Worm (Caenorhabditis elegans) whole organism, L4 larva: ENCODE measurements around the gene ptr-14.
"Not testable (repeated sequence)": the region's sequence is repeated elsewhere in the genome, so short reads cannot be mapped to it uniquely, and the experiment has no call there.

ENCODE experiments used
- D1046.2 ChIP-seq: fragments of 200-800 bp; sonication (Bioruptor generic); IDR thresholded peaks from 2 replicates; pipeline ENCODE4 v1.3.6; 2022; ENCODE audit warnings: missing genetic modification characterization, missing compliant biosample characterization
- F26F4.8 ChIP-seq: fragments of 200-800 bp; sonication (Bioruptor generic); conservative IDR thresholded peaks from 2 replicates; pipeline ENCODE4 v1.3.6; 2022; ENCODE audit warnings: missing genetic modification characterization, missing compliant biosample characterization
- F44E2.7 ChIP-seq: fragments of 200-800 bp; sonication (Bioruptor generic); IDR thresholded peaks from 2 replicates; pipeline ENCODE4 v2.1.2; 2022; ENCODE audit warnings: missing genetic modification characterization, missing compliant biosample characterization
- R02D3.7 ChIP-seq: fragments of 150-350 bp; sonication (generic microtip); optimal IDR thresholded peaks from 3 replicates; lab custom pipeline; 2014; ENCODE audit warnings: missing biosample characterization, missing genetic modification characterization
- T26A8.4 ChIP-seq: fragments of 200-800 bp; sonication (Bioruptor generic); IDR thresholded peaks from 2 replicates; pipeline ENCODE4 v1.3.6; 2022; ENCODE audit warnings: missing genetic modification characterization, missing compliant biosample characterization
- Y105C5A.15 ChIP-seq: fragments of 200-800 bp; sonication (Bioruptor generic); IDR thresholded peaks from 2 replicates; pipeline ENCODE4 v1.3.6; 2022; ENCODE audit warnings: missing genetic modification characterization, missing compliant biosample characterization
- Y48G9A.11 ChIP-seq: fragments of 200-800 bp; sonication (Bioruptor generic); IDR thresholded peaks from 2 replicates; pipeline ENCODE4 v1.3.6; 2022; ENCODE audit warnings: missing genetic modification reagents, missing genetic modification characterization, missing compliant biosample characterization
- ZK337.2 ChIP-seq: fragments of 200-800 bp; sonication (Bioruptor generic); IDR thresholded peaks from 2 replicates; pipeline ENCODE4 v1.3.6; 2022; ENCODE audit warnings: missing genetic modification reagents, missing genetic modification characterization, missing compliant biosample characterization
- arid-1 ChIP-seq: fragments of 200-800 bp; sonication (Bioruptor generic); conservative IDR thresholded peaks from 2 replicates; pipeline ENCODE4 v1.3.6; 2022; ENCODE audit warnings: missing genetic modification reagents, missing genetic modification characterization, missing compliant biosample characterization
- ceh-44 ChIP-seq: fragments of 200-800 bp; sonication (Bioruptor generic); IDR thresholded peaks from 2 replicates; pipeline ENCODE4 v1.3.6; 2022; ENCODE audit warnings: missing genetic modification reagents, missing genetic modification characterization, missing compliant biosample characterization
- cey-2 ChIP-seq: sonication (generic microtip); optimal IDR thresholded peaks from 3 replicates; lab custom pipeline; 2017; ENCODE audit warnings: missing genetic modification characterization, mild to moderate bottlenecking, missing compliant biosample characterization, antibody characterized with exemption, borderline replicate concordance; ENCODE audit not compliant: insufficient read depth
- ctbp-1 ChIP-seq: fragments of 200-800 bp; sonication (Bioruptor generic); IDR thresholded peaks from 2 replicates; pipeline ENCODE4 v1.3.6; 2022; ENCODE audit warnings: missing genetic modification reagents, missing genetic modification characterization, missing compliant biosample characterization
- daf-8 ChIP-seq: fragments of 200-800 bp; sonication (Bioruptor generic); IDR thresholded peaks from 2 replicates; pipeline ENCODE4 v1.3.6; 2022; ENCODE audit warnings: missing genetic modification characterization, missing compliant biosample characterization
- dmd-6 ChIP-seq: fragments of 200-800 bp; sonication (Bioruptor generic); IDR thresholded peaks from 2 replicates; pipeline ENCODE4 v1.3.6; 2022; ENCODE audit warnings: missing genetic modification reagents, missing genetic modification characterization, missing compliant biosample characterization
- dmd-8 ChIP-seq: fragments of 200-800 bp; sonication (Bioruptor generic); IDR thresholded peaks from 2 replicates; pipeline ENCODE4 v1.3.6; 2022; ENCODE audit warnings: missing genetic modification characterization, missing compliant biosample characterization
- hlh-11 ChIP-seq: fragments of 200-800 bp; sonication (Bioruptor generic); optimal IDR thresholded peaks from 2 replicates; lab custom pipeline; 2018; ENCODE audit warnings: mild to moderate bottlenecking, missing genetic modification characterization, missing compliant biosample characterization
- lim-7 ChIP-seq: fragments of 200-800 bp; sonication (Bioruptor generic); IDR thresholded peaks from 2 replicates; pipeline ENCODE4 v1.3.6; 2022; ENCODE audit warnings: missing genetic modification characterization, missing compliant biosample characterization
- lin-1 ChIP-seq: fragments of 200-800 bp; sonication (Bioruptor generic); IDR thresholded peaks from 2 replicates; pipeline ENCODE4 v1.3.6; 2022; ENCODE audit warnings: missing genetic modification reagents, missing genetic modification characterization, missing compliant biosample characterization
- lsy-2 ChIP-seq, 2 experiments: fragments of 150-350 bp in 1 of 2; sonication (generic microtip) in 1 of 2; optimal IDR thresholded peaks; 2 replicates each; lab custom pipeline; 2014 to 2017; ENCODE audit warnings: missing biosample characterization in 2 of 2, missing genetic modification characterization in 2 of 2
- madf-5 ChIP-seq, 2 experiments: fragments of 200-800 bp; sonication (Bioruptor generic); IDR thresholded peaks; 2 replicates each; pipeline ENCODE4 v1.3.6; 2022; ENCODE audit warnings: missing compliant biosample characterization in 2 of 2, missing genetic modification characterization in 2 of 2
- madf-9 ChIP-seq: fragments of 200-800 bp; sonication (Bioruptor generic); conservative IDR thresholded peaks from 2 replicates; pipeline ENCODE4 v1.3.6; 2022; ENCODE audit warnings: missing genetic modification reagents, missing genetic modification characterization, missing compliant biosample characterization
- mdt-29 ChIP-seq: fragments of 200-800 bp; sonication (Bioruptor generic); IDR thresholded peaks from 2 replicates; pipeline ENCODE4 v1.3.6; 2022; ENCODE audit warnings: missing genetic modification reagents, missing genetic modification characterization, missing compliant biosample characterization
- mxl-2 ChIP-seq: fragments of 200-800 bp; sonication (Bioruptor generic); conservative IDR thresholded peaks from 2 replicates; pipeline ENCODE4 v1.3.6; 2022; ENCODE audit warnings: missing genetic modification reagents, missing genetic modification characterization, missing compliant biosample characterization
- nhr-28 ChIP-seq: fragments of 150-350 bp; optimal IDR thresholded peaks from 2 replicates; lab custom pipeline; 2014; ENCODE audit warnings: missing biosample characterization, missing genetic modification characterization
- nhr-41 ChIP-seq: fragments of 200-800 bp; sonication (Bioruptor generic); IDR thresholded peaks from 2 replicates; pipeline ENCODE4 v1.3.6; 2022; ENCODE audit warnings: missing genetic modification reagents, missing genetic modification characterization, missing compliant biosample characterization
- pha-4 ChIP-seq, 2 experiments: fragments of 150-350 bp in 1 of 2; fragments of 200-800 bp in 1 of 2; sonication (Bioruptor generic) in 1 of 2; IDR thresholded peaks in 1 of 2; optimal IDR thresholded peaks in 1 of 2; 2 replicates each; pipeline versions ENCODE4 v1.3.6 to Lab custom; 2014 to 2022; ENCODE audit warnings: missing genetic modification characterization in 2 of 2, missing genetic modification reagents in 2 of 2, missing biosample characterization in 1 of 2, missing compliant biosample characterization in 1 of 2
- php-3 ChIP-seq: fragments of 200-800 bp; sonication (Bioruptor generic); IDR thresholded peaks from 2 replicates; pipeline ENCODE4 v1.3.6; 2022; ENCODE audit warnings: missing genetic modification reagents, missing genetic modification characterization, missing compliant biosample characterization
- pqm-1 ChIP-seq: sonication (generic microtip); optimal IDR thresholded peaks from 2 replicates; lab custom pipeline; 2017; ENCODE audit warnings: missing biosample characterization, missing genetic modification characterization
- saeg-2 ChIP-seq: fragments of 200-800 bp; sonication (Bioruptor generic); IDR thresholded peaks from 2 replicates; pipeline ENCODE4 v1.3.6; 2022; ENCODE audit warnings: missing genetic modification reagents, missing genetic modification characterization, missing compliant biosample characterization
- skn-1 ChIP-seq: fragments of 150-350 bp; optimal IDR thresholded peaks from 2 replicates; lab custom pipeline; 2014; ENCODE audit warnings: missing biosample characterization, missing genetic modification characterization
- snpc-1.2 ChIP-seq: fragments of 200-800 bp; sonication (Bioruptor generic); IDR thresholded peaks from 2 replicates; pipeline ENCODE4 v1.3.6; 2022; ENCODE audit warnings: missing genetic modification reagents, missing genetic modification characterization, missing compliant biosample characterization
- tra-1 ChIP-seq: fragments of 200-800 bp; sonication (Bioruptor generic); IDR thresholded peaks from 2 replicates; pipeline ENCODE4 v1.3.6; 2022; ENCODE audit warnings: missing genetic modification reagents, missing genetic modification characterization, missing compliant biosample characterization
- unc-62 ChIP-seq, 3 experiments: fragments of 150-350 bp in 1 of 3; sonication (generic microtip); optimal IDR thresholded peaks in 2 of 3; peaks in 1 of 3; 1 replicate in 1 of 3; 2 replicates in 2 of 3; lab custom pipeline; 2014 to 2017; ENCODE audit warnings: missing biosample characterization in 3 of 3, missing genetic modification characterization in 3 of 3, missing genetic modification reagents in 3 of 3, missing genotype in 1 of 3
- vab-7 ChIP-seq: fragments of 200-800 bp; sonication (Bioruptor generic); IDR thresholded peaks from 2 replicates; pipeline ENCODE4 v1.3.6; 2022; ENCODE audit warnings: missing genetic modification reagents, missing genetic modification characterization, missing compliant biosample characterization

Gene ptr-14

ce11 chrIV:10658366-10658765, 43.1 kb downstream of the ptr-14 start:
- TF ChIP-seq nhr-41 (GFP tag; lab: Robert Waterston, UW) (peak; percentile 80; the same call in 1 of the 2 replicates), T26A8.4 (GFP tag; lab: Robert Waterston, UW) (peak; percentile 66), snpc-1.2 (GFP tag; lab: Robert Waterston, UW) (peak; percentile 94), D1046.2 (0 out of 2 replicates have a peak, but pooled peaks have one; percentile 70), tra-1 (GFP tag; lab: Robert Waterston, UW) (peak; percentile 70), ctbp-1 (GFP tag; lab: Robert Waterston, UW) (peak; percentile 78), lim-7 (peak; percentile 71), dmd-6 (GFP tag; lab: Robert Waterston, UW) (0 out of 2 replicates have a peak, but pooled peaks have one; percentile 13), F26F4.8 (GFP tag; lab: Robert Waterston, UW) (peak; percentile 83), arid-1 (peak; percentile 85), Y48G9A.11 (GFP tag; lab: Robert Waterston, UW) (peak; percentile 65), F44E2.7 (peak; percentile 83; the same call in 1 of the 2 replicates), ceh-44 (GFP tag; lab: Robert Waterston, UW) (peak; percentile 71), mdt-29 (0 out of 2 replicates have a peak, but pooled peaks have one; percentile 37), saeg-2 (GFP tag; lab: Robert Waterston, UW) (0 out of 2 replicates have a peak, but pooled peaks have one; percentile 35), madf-5 (GFP tag; IDR thresholded peaks at IDR 0.05; lab: Robert Waterston, UW) (0 out of 4 replicates have a peak, but pooled peaks of 1 of the 2 experiments have one; percentile 42), madf-9 (GFP tag; lab: Robert Waterston, UW) (0 out of 2 replicates have a peak, but pooled peaks have one; percentile 18), pha-4 (GFP tag; IDR thresholded peaks at IDR 0.05; lab: Robert Waterston, UW) (peak; percentile 61; the same call in 1 of the 2 replicates), dmd-8 (GFP tag; lab: Robert Waterston, UW) (peak; percentile 97), php-3 (GFP tag; lab: Robert Waterston, UW) (0 out of 2 replicates have a peak, but pooled peaks have one; percentile 42), vab-7 (peak; percentile 65), lin-1 (GFP tag; lab: Robert Waterston, UW) (0 out of 2 replicates have a peak, but pooled peaks have one; percentile 40), mxl-2 (GFP tag; lab: Robert Waterston, UW) (peak; percentile 51; the same call in 1 of the 2 replicates), Y105C5A.15 (GFP tag; lab: Robert Waterston, UW) (peak; percentile 80)
- TF ChIP-seq pha-4 (tag; optimal IDR thresholded peaks at IDR 0.05; lab: Kevin White, UChicago), result not testable (repeated sequence)

- no peak for TF ChIP-seq mxl-2 (GFP tag; lab: Robert Waterston, UW)
- peak in 1 of 2 experiments; percentile 79 for TF ChIP-seq unc-62 (GFP tag; optimal IDR thresholded peaks at IDR 0.05 in 1 of 2; lab: Kevin White, UChicago)
- TF ChIP-seq unc-62 (tag; optimal IDR thresholded peaks at IDR 0.05; lab: Kevin White, UChicago), result no peak
- TF ChIP-seq daf-8, result no peak
- no peak for TF ChIP-seq R02D3.7 (tag; lab: Kevin White, UChicago)
- no peak for TF ChIP-seq cey-2 (tag; lab: Kevin White, UChicago)
- no peak for TF ChIP-seq skn-1 (tag; lab: Kevin White, UChicago)
- TF ChIP-seq lsy-2 (tag; optimal IDR thresholded peaks at IDR 0.05; lab: Kevin White, UChicago), result no peak
- peak; percentile 18 for TF ChIP-seq nhr-28 (tag; lab: Kevin White, UChicago)
- no peak for TF ChIP-seq ZK337.2
- TF ChIP-seq, all 104 proteins: peak for 2
These were observed 45.8 kb downstream of the ptr-14 start for ce11 chrIV:10661072-10661471.

ce11 chrIV:10661760-10662159, 46.5 kb downstream of the ptr-14 start, which contains the start of gene fmo-1:
Gene fmo-1 (plus strand): TSS chrIV:10661857.
- TF ChIP-seq hlh-11 (tag; lab: Kevin White, UChicago), result peak; percentile 16
- no peak for TF ChIP-seq ctbp-1 (GFP tag; lab: Robert Waterston, UW)
- peak; percentile 50 for TF ChIP-seq pqm-1 (tag; lab: Kevin White, UChicago)
- TF ChIP-seq nhr-28 (tag; lab: Kevin White, UChicago), result peak; percentile 60
